Worm (Caenorhabditis elegans) whole organism, young adult: ENCODE results near the gene arcp-1.
A peak's percentile ranks its signal among the peaks of the same experiment; 100 is the strongest.

Experiments
- B0019.2 ChIP-seq: fragments of 200-800 bp; sonication (Bioruptor generic); conservative IDR thresholded peaks from 2 replicates; pipeline ENCODE4 v1.3.6; 2022; ENCODE audit warnings: missing genetic modification reagents, missing genetic modification characterization, missing compliant biosample characterization
- D2030.7 ChIP-seq: fragments of 200-800 bp; sonication (Bioruptor generic); IDR thresholded peaks from 2 replicates; pipeline ENCODE4 v1.3.6; 2022; ENCODE audit warnings: missing genetic modification reagents, missing genetic modification characterization, missing compliant biosample characterization
- F23B12.7 ChIP-seq: sonication (generic microtip); optimal IDR thresholded peaks from 2 replicates; lab custom pipeline; 2017; ENCODE audit warnings: missing genetic modification characterization, mild to moderate bottlenecking, missing compliant biosample characterization, antibody characterized with exemption, moderate library complexity; ENCODE audit not compliant: insufficient read depth
- F39B2.1 ChIP-seq: fragments of 200-800 bp; sonication (Bioruptor generic); IDR thresholded peaks from 2 replicates; pipeline ENCODE4 v1.3.6; 2022; ENCODE audit warnings: missing genetic modification reagents, missing genetic modification characterization, missing compliant biosample characterization
- F57A8.1 ChIP-seq: fragments of 200-800 bp; sonication (Bioruptor generic); optimal IDR thresholded peaks from 2 replicates; lab custom pipeline; 2018; ENCODE audit warnings: mild to moderate bottlenecking, missing genetic modification characterization, moderate library complexity, missing compliant biosample characterization
- F57C9.4 ChIP-seq: sonication (generic microtip); optimal IDR thresholded peaks from 2 replicates; lab custom pipeline; 2017; ENCODE audit warnings: mild to moderate bottlenecking, missing genetic modification characterization, missing compliant biosample characterization
- T07F8.4 ChIP-seq: sonication (generic microtip); optimal IDR thresholded peaks from 2 replicates; lab custom pipeline; 2016; ENCODE audit warnings: mild to moderate bottlenecking, missing genetic modification characterization, moderate library complexity, missing compliant biosample characterization
- T26A5.8 ChIP-seq: sonication (generic microtip); optimal IDR thresholded peaks from 2 replicates; lab custom pipeline; 2016; ENCODE audit warnings: missing genetic modification characterization, missing compliant biosample characterization
- Y67H2A.10 ChIP-seq: fragments of 200-800 bp; sonication (Bioruptor generic); conservative IDR thresholded peaks from 2 replicates; pipeline ENCODE4 v1.3.6; 2022; ENCODE audit warnings: missing genetic modification reagents, missing genetic modification characterization, missing compliant biosample characterization
- Y95B8A.8 ChIP-seq: fragments of 200-800 bp; sonication (Bioruptor generic); IDR thresholded peaks from 2 replicates; pipeline ENCODE4 v1.3.6; 2022; ENCODE audit warnings: missing genetic modification reagents, missing genetic modification characterization, missing compliant biosample characterization
- ZK185.1 ChIP-seq: sonication (generic microtip); optimal IDR thresholded peaks from 2 replicates; lab custom pipeline; 2016; ENCODE audit warnings: mild to moderate bottlenecking, missing genetic modification characterization, missing compliant biosample characterization; ENCODE audit not compliant: poor library complexity, severe bottlenecking
- athp-1 ChIP-seq: sonication (generic microtip); optimal IDR thresholded peaks from 2 replicates; lab custom pipeline; 2017; ENCODE audit warnings: mild to moderate bottlenecking, missing genetic modification characterization, missing compliant biosample characterization
- bed-2 ChIP-seq: fragments of 200-800 bp; sonication (Bioruptor generic); IDR thresholded peaks from 2 replicates; pipeline ENCODE4 v1.3.6; 2022; ENCODE audit warnings: missing genetic modification reagents, missing genetic modification characterization, missing compliant biosample characterization
- cebp-1 ChIP-seq, 2 experiments: fragments of 200-800 bp in 1 of 2; sonication (Bioruptor generic) in 1 of 2; sonication (generic microtip) in 1 of 2; IDR thresholded peaks in 1 of 2; optimal IDR thresholded peaks in 1 of 2; 2 replicates each; pipeline versions ENCODE4 v1.3.6 to Lab custom; 2017 to 2022; ENCODE audit warnings: missing compliant biosample characterization in 2 of 2, missing genetic modification characterization in 2 of 2, mild to moderate bottlenecking in 1 of 2, missing genetic modification reagents in 1 of 2, moderate library complexity in 1 of 2
- ceh-100 ChIP-seq: fragments of 200-800 bp; sonication (Bioruptor generic); IDR thresholded peaks from 2 replicates; pipeline ENCODE4 v1.3.6; 2022; ENCODE audit warnings: missing genetic modification reagents, missing genetic modification characterization, missing compliant biosample characterization
- chd-7 ChIP-seq: sonication (generic microtip); optimal IDR thresholded peaks from 2 replicates; lab custom pipeline; 2016; ENCODE audit warnings: mild to moderate bottlenecking, missing genetic modification characterization, moderate library complexity, missing compliant biosample characterization
- dox-1 ChIP-seq: fragments of 200-800 bp; sonication (Bioruptor generic); IDR thresholded peaks from 2 replicates; pipeline ENCODE4 v1.3.6; 2022; ENCODE audit warnings: missing genetic modification reagents, missing genetic modification characterization, missing compliant biosample characterization
- dpl-1 ChIP-seq: fragments of 150-350 bp; optimal IDR thresholded peaks from 2 replicates; lab custom pipeline; 2014; ENCODE audit warnings: missing biosample characterization, missing genetic modification reagents, missing genetic modification characterization
- egrh-3 ChIP-seq: fragments of 200-800 bp; sonication (Bioruptor generic); IDR thresholded peaks from 2 replicates; pipeline ENCODE4 v1.3.6; 2022; ENCODE audit warnings: missing genetic modification reagents, missing genetic modification characterization, missing compliant biosample characterization
- ekl-4 ChIP-seq: fragments of 200-800 bp; sonication (Bioruptor generic); IDR thresholded peaks from 2 replicates; pipeline ENCODE4 v1.3.6; 2022; ENCODE audit warnings: missing genetic modification reagents, missing genetic modification characterization, missing compliant biosample characterization
- him-1 ChIP-seq: sonication (generic microtip); optimal IDR thresholded peaks from 2 replicates; lab custom pipeline; 2016; ENCODE audit warnings: missing genotype, missing genetic modification reagents, missing genetic modification characterization, missing compliant biosample characterization
- hmg-1.2 ChIP-seq: fragments of 200-800 bp; sonication (Bioruptor generic); IDR thresholded peaks from 2 replicates; pipeline ENCODE4 v1.3.6; 2022; ENCODE audit warnings: missing genetic modification reagents, missing genetic modification characterization, missing compliant biosample characterization
- hrde-1 ChIP-seq: sonication (generic microtip); optimal IDR thresholded peaks from 2 replicates; lab custom pipeline; 2016; ENCODE audit warnings: missing genetic modification characterization, mild to moderate bottlenecking, missing compliant biosample characterization, moderate library complexity, missing genotype, missing genetic modification reagents, borderline replicate concordance
- hsf-1 ChIP-seq: fragments of 200-800 bp; sonication (Bioruptor generic); IDR thresholded peaks from 2 replicates; pipeline ENCODE4 v1.3.6; 2022; ENCODE audit warnings: missing genetic modification reagents, missing genetic modification characterization, missing compliant biosample characterization
- lag-1 ChIP-seq: fragments of 200-800 bp; sonication (Bioruptor generic); IDR thresholded peaks from 2 replicates; pipeline ENCODE4 v1.3.6; 2022; ENCODE audit warnings: missing genetic modification reagents, missing genetic modification characterization, missing compliant biosample characterization
- lin-54 ChIP-seq: fragments of 200-800 bp; sonication (Bioruptor generic); optimal IDR thresholded peaks from 2 replicates; lab custom pipeline; 2018; ENCODE audit warnings: mild to moderate bottlenecking, missing genetic modification characterization, missing compliant biosample characterization
- lsy-27 ChIP-seq: sonication (generic microtip); optimal IDR thresholded peaks from 2 replicates; lab custom pipeline; 2017; ENCODE audit warnings: missing genetic modification characterization, mild to moderate bottlenecking, missing compliant biosample characterization, antibody characterized with exemption, missing genotype, borderline replicate concordance; ENCODE audit not compliant: insufficient read depth
- mcd-1 ChIP-seq: fragments of 200-800 bp; sonication (Bioruptor generic); IDR thresholded peaks from 2 replicates; pipeline ENCODE4 v1.3.6; 2022; ENCODE audit warnings: missing genetic modification reagents, missing genetic modification characterization, missing compliant biosample characterization
- nhr-80 ChIP-seq: sonication (generic microtip); optimal IDR thresholded peaks from 2 replicates; lab custom pipeline; 2016; ENCODE audit warnings: missing genetic modification characterization, missing compliant biosample characterization
- snpc-4 ChIP-seq, 5 experiments: fragments of 150-350 bp in 1 of 5; sonication (generic microtip) in 4 of 5; optimal IDR thresholded peaks; 2 replicates each; lab custom pipeline; 2014 to 2018; ENCODE audit warnings: missing genetic modification characterization in 5 of 5, missing biosample characterization in 3 of 5, antibody characterized with exemption in 2 of 5, mild to moderate bottlenecking in 2 of 5, missing compliant biosample characterization in 2 of 5, missing genotype in 2 of 5, moderate library complexity in 2 of 5, missing genetic modification reagents in 1 of 5
- sptf-2 ChIP-seq: fragments of 200-800 bp; sonication (Bioruptor generic); optimal IDR thresholded peaks from 2 replicates; lab custom pipeline; 2018; ENCODE audit warnings: mild to moderate bottlenecking, missing genetic modification characterization, missing compliant biosample characterization
- tlf-1 ChIP-seq: fragments of 200-800 bp; sonication (Bioruptor generic); optimal IDR thresholded peaks from 2 replicates; lab custom pipeline; 2018; ENCODE audit warnings: mild to moderate bottlenecking, missing genetic modification characterization, missing compliant biosample characterization
- zfh-2 ChIP-seq: fragments of 200-800 bp; sonication (Bioruptor generic); conservative IDR thresholded peaks from 2 replicates; pipeline ENCODE4 v1.3.6; 2022; ENCODE audit warnings: missing genetic modification reagents, missing genetic modification characterization, missing compliant biosample characterization
- ztf-3 ChIP-seq: fragments of 200-800 bp; sonication (Bioruptor generic); optimal IDR thresholded peaks from 2 replicates; lab custom pipeline; 2018; ENCODE audit warnings: mild to moderate bottlenecking, missing genetic modification characterization, missing compliant biosample characterization

The arcp-1 gene

ce11 chrIII:3701411-3702310 is 57.6 kb downstream of the arcp-1 start, which contains the start of the genes pdi-1 and C14B1.2 (continued):
- TF ChIP-seq egrh-3 (GFP tag; lab: Robert Waterston, UW), result no peak
- no peak for TF ChIP-seq Y67H2A.10 (GFP tag; lab: Robert Waterston, UW)
- TF ChIP-seq mcd-1, result peak; percentile 52
- no peak for TF ChIP-seq snpc-4 (GFP tag; optimal IDR thresholded peaks at IDR 0.05; lab: Kevin White, UChicago)
- TF ChIP-seq snpc-4 (tag; optimal IDR thresholded peaks at IDR 0.05; lab: Kevin White, UChicago), result peak in 2 of 4 experiments; percentile 28 to 35
- no peak for TF ChIP-seq T07F8.4
- no peak for TF ChIP-seq F57C9.4 (tag; lab: Kevin White, UChicago)
- peak; percentile 84 for TF ChIP-seq zfh-2
- no peak for TF ChIP-seq bed-2 (GFP tag; lab: Robert Waterston, UW)
- no peak; the same call in 1 of the 2 replicates for TF ChIP-seq ceh-100 (GFP tag; lab: Robert Waterston, UW)
- TF ChIP-seq T26A5.8 (tag; lab: Kevin White, UChicago), result no peak
- peak; percentile 85 for TF ChIP-seq dox-1 (GFP tag; lab: Robert Waterston, UW)
- TF ChIP-seq hmg-1.2, result peak; percentile 56
- no peak for TF ChIP-seq ZK185.1 (tag; lab: Kevin White, UChicago)
- TF ChIP-seq sptf-2, result no peak
- no peak for TF ChIP-seq lag-1 (GFP tag; lab: Robert Waterston, UW)
- peak; percentile 53 for TF ChIP-seq F23B12.7 (tag; lab: Kevin White, UChicago)
- no peak for TF ChIP-seq F39B2.1 (GFP tag; lab: Robert Waterston, UW)
- TF ChIP-seq cebp-1 (GFP tag; IDR thresholded peaks at IDR 0.05; lab: Robert Waterston, UW), result 0 out of 2 replicates have a peak, but pooled peaks have one; percentile 52
- peak; percentile 61 for TF ChIP-seq cebp-1 (tag; optimal IDR thresholded peaks at IDR 0.05; lab: Kevin White, UChicago)
- no peak for TF ChIP-seq lsy-27
- TF ChIP-seq tlf-1 (GFP tag; lab: Kevin White, UChicago), result no peak

DNA sequence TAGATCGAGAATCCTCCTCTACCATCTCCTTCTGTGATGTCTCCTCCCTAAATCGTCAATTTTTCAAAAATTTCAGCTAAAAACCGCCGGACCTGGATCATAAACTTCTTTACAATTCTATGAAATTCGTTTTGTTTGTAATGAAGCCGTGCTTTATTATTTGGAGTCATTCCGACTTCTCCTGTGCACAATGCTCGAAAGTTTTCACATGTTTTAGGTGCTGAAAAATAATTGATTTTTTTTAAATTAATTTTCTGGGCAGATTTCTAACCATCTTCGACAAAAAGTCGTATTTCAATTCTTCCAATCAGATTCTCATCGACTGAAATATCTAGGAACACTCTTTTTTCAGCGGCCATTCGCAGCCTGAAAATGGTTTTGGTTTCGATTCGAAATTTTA is 59.9 kb downstream of the arcp-1 start, which contains the start of gene cyn-9:
cyn-9 (minus strand) TSS at position 366 of the 400 bp plus-strand sequence.
- TF ChIP-seq hrde-1 (peak; percentile 3), D2030.7 (GFP tag; lab: Robert Waterston, UW) (no peak), F57A8.1 (GFP tag; lab: Kevin White, UChicago) (no peak), chd-7 (no peak), him-1 (tag; lab: Kevin White, UChicago) (no peak), dpl-1 (GFP tag; lab: Kevin White, UChicago) (no peak), lin-54 (GFP tag; lab: Kevin White, UChicago) (peak; percentile 32), Y95B8A.8 (no peak), nhr-80 (no peak), ekl-4 (GFP tag; lab: Robert Waterston, UW) (peak; percentile 56; the same call in 1 of the 2 replicates), hsf-1 (GFP tag; lab: Robert Waterston, UW) (0 out of 2 replicates have a peak, but pooled peaks have one; percentile 20), ztf-3 (GFP tag; lab: Kevin White, UChicago) (peak; percentile 37), B0019.2 (GFP tag; lab: Robert Waterston, UW) (no peak), tlf-1 (GFP tag; lab: Kevin White, UChicago) (no peak), cebp-1 (GFP tag; IDR thresholded peaks at IDR 0.05; lab: Robert Waterston, UW) (no peak), cebp-1 (tag; optimal IDR thresholded peaks at IDR 0.05; lab: Kevin White, UChicago) (peak; percentile 3), athp-1 (tag; lab: Kevin White, UChicago) (peak; percentile 33), F39B2.1 (GFP tag; lab: Robert Waterston, UW) (0 out of 2 replicates have a peak, but pooled peaks have one; percentile 21)
- TF ChIP-seq, all 124 proteins: peak for 8
